Worm (Caenorhabditis elegans) whole organism, early embryonic: ENCODE measurements around the gene paa-1.

Experiments
- B0310.2 ChIP-seq: sonication (generic microtip); optimal IDR thresholded peaks from 2 replicates; lab custom pipeline; 2016; ENCODE audit warnings: mild to moderate bottlenecking, missing genetic modification characterization, missing compliant biosample characterization
- F13C5.2 ChIP-seq: sonication (generic microtip); optimal IDR thresholded peaks from 2 replicates; lab custom pipeline; 2017; ENCODE audit warnings: mild to moderate bottlenecking, missing genetic modification characterization, inconsistent platforms, missing compliant biosample characterization
- aly-1 ChIP-seq: sonication (generic microtip); optimal IDR thresholded peaks from 2 replicates; lab custom pipeline; 2016; ENCODE audit warnings: missing genetic modification characterization, missing compliant biosample characterization
- ama-1 ChIP-seq: fragments of 150-350 bp; optimal IDR thresholded peaks from 2 replicates; lab custom pipeline; 2014
- ceh-13 ChIP-seq: fragments of 200-800 bp; sonication (Bioruptor generic); optimal IDR thresholded peaks from 2 replicates; lab custom pipeline; 2018; ENCODE audit warnings: mild to moderate bottlenecking, missing genetic modification characterization, missing compliant biosample characterization
- ceh-36 ChIP-seq: sonication (generic microtip); optimal IDR thresholded peaks from 2 replicates; lab custom pipeline; 2016; ENCODE audit warnings: missing genetic modification characterization, inconsistent platforms, missing compliant biosample characterization
- ets-7 ChIP-seq: sonication (generic microtip); optimal IDR thresholded peaks from 2 replicates; lab custom pipeline; 2016; ENCODE audit warnings: missing genotype, missing genetic modification characterization, missing compliant biosample characterization
- flt-1 ChIP-seq: fragments of 200-800 bp; sonication (Bioruptor generic); IDR thresholded peaks from 2 replicates; pipeline ENCODE4 v1.3.6; 2022; ENCODE audit warnings: missing genetic modification characterization, missing compliant biosample characterization
- hmbx-1 ChIP-seq: sonication (generic microtip); optimal IDR thresholded peaks from 2 replicates; lab custom pipeline; 2016; ENCODE audit warnings: mild to moderate bottlenecking, missing genetic modification characterization, missing compliant biosample characterization
- hmg-4 ChIP-seq: fragments of 200-800 bp; sonication (Bioruptor generic); optimal IDR thresholded peaks from 2 replicates; lab custom pipeline; 2018; ENCODE audit warnings: mild to moderate bottlenecking, missing genetic modification characterization, missing compliant biosample characterization
- hnd-1 ChIP-seq: sonication (generic microtip); optimal IDR thresholded peaks from 2 replicates; lab custom pipeline; 2016; ENCODE audit warnings: missing genetic modification characterization, missing compliant biosample characterization
- pes-1 ChIP-seq: fragments of 200-800 bp; sonication (Bioruptor generic); IDR thresholded peaks from 2 replicates; pipeline ENCODE4 v1.3.6; 2022; ENCODE audit warnings: missing genetic modification reagents, missing genetic modification characterization, missing compliant biosample characterization
- scrt-1 ChIP-seq: fragments of 200-800 bp; sonication (Bioruptor generic); IDR thresholded peaks from 2 replicates; pipeline ENCODE4 v1.3.6; 2022; ENCODE audit warnings: missing genetic modification characterization, missing compliant biosample characterization
- sea-1 ChIP-seq: fragments of 200-800 bp; sonication (Bioruptor generic); conservative IDR thresholded peaks from 2 replicates; pipeline ENCODE4 v1.3.6; 2022; ENCODE audit warnings: missing genetic modification characterization, missing compliant biosample characterization
- tbx-11 ChIP-seq: fragments of 200-800 bp; sonication (Bioruptor generic); IDR thresholded peaks from 2 replicates; pipeline ENCODE4 v1.3.6; 2022; ENCODE audit warnings: missing genetic modification characterization, missing compliant biosample characterization
- tbx-37 ChIP-seq: fragments of 200-800 bp; sonication (Bioruptor generic); conservative IDR thresholded peaks from 2 replicates; pipeline ENCODE4 v1.3.6; 2022; ENCODE audit warnings: missing genetic modification reagents, missing genetic modification characterization, missing compliant biosample characterization
- tra-4 ChIP-seq: sonication (generic microtip); optimal IDR thresholded peaks from 2 replicates; lab custom pipeline; 2017; ENCODE audit warnings: missing genetic modification characterization, missing compliant biosample characterization

Gene paa-1

ce11 chrIII:5419527-5419926, 31.0 kb upstream of the paa-1 start:
- no peak for TF ChIP-seq ceh-13
- no peak for TF ChIP-seq B0310.2 (tag; lab: Kevin White, UChicago)
- no peak for TF ChIP-seq ets-7
- no peak for TF ChIP-seq hmg-4 (GFP tag; lab: Kevin White, UChicago)
- no peak for TF ChIP-seq ceh-36 (tag; lab: Kevin White, UChicago)
- no peak for TF ChIP-seq sea-1
- no peak for TF ChIP-seq F13C5.2
- TF ChIP-seq hnd-1 (tag; lab: Kevin White, UChicago) = no peak
- TF ChIP-seq pes-1 (GFP tag; lab: Robert Waterston, UW) = no peak
- no peak for TF ChIP-seq tbx-11
- TF ChIP-seq aly-1 (tag; lab: Kevin White, UChicago) = no peak
- TF ChIP-seq ama-1 (lab: Kevin White, UChicago) = no peak
- no peak for TF ChIP-seq flt-1

- TF ChIP-seq sea-1 (no peak), aly-1 (tag; lab: Kevin White, UChicago) (no peak), tra-4 (no peak), scrt-1 (no peak), tbx-37 (GFP tag; lab: Robert Waterston, UW) (no peak), hnd-1 (tag; lab: Kevin White, UChicago) (no peak), pes-1 (GFP tag; lab: Robert Waterston, UW) (no peak), ceh-36 (tag; lab: Kevin White, UChicago) (no peak), F13C5.2 (no peak), tbx-11 (no peak), ets-7 (no peak), B0310.2 (tag; lab: Kevin White, UChicago) (no peak), hmbx-1 (tag; lab: Kevin White, UChicago) (no peak), hmg-4 (GFP tag; lab: Kevin White, UChicago) (no peak), flt-1 (no peak), ama-1 (lab: Kevin White, UChicago) (no peak), ceh-13 (no peak)
These were observed 30.3 kb upstream of the paa-1 start for ce11 chrIII:5420276-5420675.

- TF ChIP-seq ama-1 (lab: Kevin White, UChicago) (no peak), flt-1 (no peak), tbx-37 (GFP tag; lab: Robert Waterston, UW) (no peak), hnd-1 (tag; lab: Kevin White, UChicago) (no peak), B0310.2 (tag; lab: Kevin White, UChicago) (no peak), pes-1 (GFP tag; lab: Robert Waterston, UW) (no peak)
These were observed 29.1 kb upstream of the paa-1 start for ce11 chrIII:5421406-5421805.

ce11 chrIII:5422561-5423103, 27.9 kb upstream of the paa-1 start:
- TF ChIP-seq tra-4 (no peak), flt-1 (no peak), sea-1 (no peak), hnd-1 (tag; lab: Kevin White, UChicago) (no peak), aly-1 (tag; lab: Kevin White, UChicago) (no peak), ets-7 (no peak), ama-1 (lab: Kevin White, UChicago) (no peak), scrt-1 (no peak), ceh-13 (no peak), ceh-36 (tag; lab: Kevin White, UChicago) (no peak), B0310.2 (tag; lab: Kevin White, UChicago) (no peak)

- no peak for TF ChIP-seq sea-1
- no peak for TF ChIP-seq hmbx-1 (tag; lab: Kevin White, UChicago)
- no peak for TF ChIP-seq F13C5.2
- TF ChIP-seq hmg-4 (GFP tag; lab: Kevin White, UChicago) = peak; percentile 5
These were observed 26.8 kb upstream of the paa-1 start, which contains the start of gene dnj-24 for ce11 chrIII:5423665-5424133. Gene dnj-24 (minus strand): TSS chrIII:5424083.

ce11 chrIII:5424363-5424762, 26.2 kb upstream of the paa-1 start:
- TF ChIP-seq ceh-36 (tag; lab: Kevin White, UChicago) (no peak), sea-1 (no peak), hmg-4 (GFP tag; lab: Kevin White, UChicago) (no peak), hmbx-1 (tag; lab: Kevin White, UChicago) (no peak), F13C5.2 (no peak)

- TF ChIP-seq tbx-37 (GFP tag; lab: Robert Waterston, UW) = no peak
- TF ChIP-seq ama-1 (lab: Kevin White, UChicago) = no peak
- no peak for TF ChIP-seq hnd-1 (tag; lab: Kevin White, UChicago)
- no peak for TF ChIP-seq pes-1 (GFP tag; lab: Robert Waterston, UW)
- TF ChIP-seq aly-1 (tag; lab: Kevin White, UChicago) = no peak
- TF ChIP-seq sea-1 = no peak
- TF ChIP-seq ceh-13 = no peak
- no peak for TF ChIP-seq flt-1
- TF ChIP-seq scrt-1 = no peak
- no peak for TF ChIP-seq ets-7
- no peak for TF ChIP-seq F13C5.2
- no peak for TF ChIP-seq ceh-36 (tag; lab: Kevin White, UChicago)
These were observed 23.4 kb upstream of the paa-1 start for ce11 chrIII:5427096-5427495.

ce11 chrIII:5436306-5436705, 14.2 kb upstream of the paa-1 start:
- TF ChIP-seq sea-1 = no peak
- TF ChIP-seq hnd-1 (tag; lab: Kevin White, UChicago) = no peak
- TF ChIP-seq tbx-37 (GFP tag; lab: Robert Waterston, UW) = no peak

- no peak for TF ChIP-seq pes-1 (GFP tag; lab: Robert Waterston, UW)
- TF ChIP-seq flt-1 = no peak
- TF ChIP-seq sea-1 = no peak
- TF ChIP-seq ama-1 (lab: Kevin White, UChicago) = no peak
- no peak for TF ChIP-seq F13C5.2
- TF ChIP-seq hmbx-1 (tag; lab: Kevin White, UChicago) = no peak
- TF ChIP-seq hmg-4 (GFP tag; lab: Kevin White, UChicago) = no peak
- no peak for TF ChIP-seq B0310.2 (tag; lab: Kevin White, UChicago)
- TF ChIP-seq ceh-36 (tag; lab: Kevin White, UChicago) = no peak
- no peak for TF ChIP-seq hnd-1 (tag; lab: Kevin White, UChicago)
- no peak for TF ChIP-seq ceh-13
- no peak for TF ChIP-seq aly-1 (tag; lab: Kevin White, UChicago)
- no peak for TF ChIP-seq ets-7
- TF ChIP-seq tra-4 = no peak
These were observed 12.5 kb upstream of the paa-1 start for ce11 chrIII:5438064-5438463.
